Fruit fly (Drosophila melanogaster): ENCODE measurements around the gene CG33700.

DNA sequence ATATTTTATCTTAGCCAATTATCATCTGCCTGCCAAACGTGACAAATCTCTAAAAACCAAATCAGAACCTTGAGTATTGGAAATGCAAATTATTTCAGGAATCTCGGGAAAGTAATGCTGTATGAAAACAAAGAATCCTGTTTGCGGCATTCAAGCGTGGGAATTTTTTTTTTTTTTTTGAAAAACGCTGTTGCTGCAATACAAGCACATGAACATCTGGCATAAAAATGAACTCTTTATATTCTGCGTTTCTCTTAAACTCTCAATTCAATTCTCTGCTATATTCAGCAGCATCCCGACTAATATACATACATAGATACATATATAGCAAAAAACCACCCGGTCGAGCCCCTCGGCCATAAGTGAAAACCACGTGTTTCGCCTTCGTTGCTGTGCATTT lies 24.0 kb downstream of the CG33700 start:
- TF ChIP-seq CG32121 (GFP tag; IDR thresholded peaks at IDR 0.05) (no peak), CG13204 (GFP tag; optimal IDR thresholded peaks at IDR 0.05) (no peak), Ets98B (GFP tag; IDR thresholded peaks at IDR 0.05) (no peak), CG17806 (tag; optimal IDR thresholded peaks at IDR 0.05) (no peak), CG9948 (tag; optimal IDR thresholded peaks at IDR 0.05) (no peak), CG4496 (GFP tag; IDR thresholded peaks at IDR 0.05) (no peak), CG34367 (tag; optimal IDR thresholded peaks at IDR 0.05) (no peak), CG10348 (GFP tag; IDR thresholded peaks at IDR 0.05) (no peak), gl (tag; optimal IDR thresholded peaks at IDR 0.05) (no peak), CG8301 (tag; optimal IDR thresholded peaks at IDR 0.05) (no peak), CG15710 (tag; optimal IDR thresholded peaks at IDR 0.05) (no peak)

All from whole organism, pupa.